Fruit fly (Drosophila melanogaster) whole organism, embryonic: Measurements from ENCODE around the gene Prp16.

Experiments used
- Adf1 ChIP-seq: fragments of 200-800 bp; sonication (Bioruptor generic); IDR thresholded peaks from 2 replicates; pipeline ENCODE4 v1.3.6; 2022; ENCODE audit warnings: missing biosample characterization, missing genetic modification characterization
- Bgb ChIP-seq: fragments of 200-800 bp; sonication (Bioruptor generic); IDR thresholded peaks from 2 replicates; pipeline ENCODE4 v1.3.6; 2022; ENCODE audit warnings: missing biosample characterization, missing genetic modification characterization; ENCODE audit not compliant: partially characterized antibody
- Blimp-1 ChIP-seq: fragments of 200-800 bp; sonication (Bioruptor generic); optimal IDR thresholded peaks from 3 replicates; lab custom pipeline; 2018; ENCODE audit warnings: missing biosample characterization, missing genetic modification characterization, mild to moderate bottlenecking, moderate library complexity, missing genetic modification reagents
- C15 ChIP-seq: fragments of 200-800 bp; sonication (Bioruptor generic); IDR thresholded peaks from 3 replicates; pipeline ENCODE4 v1.3.6; 2022; ENCODE audit warnings: missing biosample characterization, missing genetic modification characterization
- CG10209 ChIP-seq: fragments of 200-800 bp; sonication (Bioruptor generic); optimal IDR thresholded peaks from 3 replicates; lab custom pipeline; 2017; ENCODE audit warnings: missing biosample characterization, mild to moderate bottlenecking, missing genetic modification characterization, missing genetic modification reagents
- CG10321 ChIP-seq: fragments of 200-800 bp; sonication (Bioruptor generic); IDR thresholded peaks from 2 replicates; pipeline ENCODE4 v1.3.6; 2022; ENCODE audit warnings: missing biosample characterization, missing genetic modification characterization
- CG11398 ChIP-seq: fragments of 200-800 bp; sonication (Bioruptor generic); optimal IDR thresholded peaks from 2 replicates; lab custom pipeline; 2016; ENCODE audit warnings: missing biosample characterization, missing genetic modification characterization
- CG11456 ChIP-seq: fragments of 200-800 bp; sonication (Bioruptor generic); IDR thresholded peaks from 3 replicates; pipeline ENCODE4 v1.3.6; 2022; ENCODE audit warnings: missing biosample characterization, missing genetic modification characterization
- CG11723 ChIP-seq: fragments of 200-800 bp; sonication (Bioruptor generic); optimal IDR thresholded peaks from 2 replicates; lab custom pipeline; 2017; ENCODE audit warnings: missing biosample characterization, mild to moderate bottlenecking, missing genetic modification characterization
- CG1602 ChIP-seq: fragments of 200-800 bp; sonication (Bioruptor generic); optimal IDR thresholded peaks from 3 replicates; lab custom pipeline; 2016; ENCODE audit warnings: missing biosample characterization, missing genetic modification characterization
- CG17328 ChIP-seq: fragments of 200-800 bp; sonication (Bioruptor generic); IDR thresholded peaks from 2 replicates; pipeline ENCODE4 v1.3.6; 2022; ENCODE audit warnings: missing biosample characterization, missing genetic modification characterization
- CG18619 ChIP-seq: fragments of 200-800 bp; sonication (Bioruptor generic); optimal IDR thresholded peaks from 3 replicates; lab custom pipeline; 2017; ENCODE audit warnings: missing biosample characterization, mild to moderate bottlenecking, missing genetic modification characterization
- CG30020 ChIP-seq: fragments of 200-800 bp; optimal IDR thresholded peaks from 2 replicates; lab custom pipeline; 2019; ENCODE audit warnings: missing biosample characterization, mild to moderate bottlenecking, missing genetic modification characterization, moderate library complexity
- CG32532 ChIP-seq: fragments of 200-800 bp; sonication (Bioruptor generic); IDR thresholded peaks from 2 replicates; pipeline ENCODE4 v1.3.6; 2022; ENCODE audit warnings: missing biosample characterization, missing genetic modification characterization
- CG3407 ChIP-seq: fragments of 200-800 bp; sonication (Bioruptor generic); optimal IDR thresholded peaks from 2 replicates; lab custom pipeline; 2018; ENCODE audit warnings: missing biosample characterization, mild to moderate bottlenecking, missing genetic modification characterization
- CG34224 ChIP-seq: fragments of 200-800 bp; sonication (Bioruptor generic); IDR thresholded peaks from 3 replicates; pipeline ENCODE4 v1.3.6; 2022; ENCODE audit warnings: missing biosample characterization, missing genetic modification characterization; ENCODE audit not compliant: partially characterized antibody
- CG4854 ChIP-seq: fragments of 200-800 bp; sonication (Bioruptor generic); optimal IDR thresholded peaks from 2 replicates; lab custom pipeline; 2016; ENCODE audit warnings: missing biosample characterization, missing genetic modification characterization, inconsistent platforms
- CG7357 ChIP-seq: fragments of 200-800 bp; sonication (Bioruptor generic); IDR thresholded peaks from 3 replicates; pipeline ENCODE4 v1.3.6; 2022; ENCODE audit warnings: missing biosample characterization, missing genetic modification characterization
- CG8388 ChIP-seq: fragments of 200-800 bp; sonication (Bioruptor generic); optimal IDR thresholded peaks from 2 replicates; lab custom pipeline; 2019; ENCODE audit warnings: missing biosample characterization, mild to moderate bottlenecking, missing genetic modification characterization, moderate library complexity
- Dek ChIP-seq: fragments of 200-800 bp; sonication (Bioruptor generic); optimal IDR thresholded peaks from 3 replicates; lab custom pipeline; 2019; ENCODE audit warnings: missing biosample characterization, mild to moderate bottlenecking, missing genetic modification characterization, moderate library complexity
- HLHmδ ChIP-seq: fragments of 200-800 bp; sonication (Bioruptor generic); optimal IDR thresholded peaks from 2 replicates; lab custom pipeline; 2018; ENCODE audit warnings: missing biosample characterization, mild to moderate bottlenecking, missing genetic modification characterization, moderate library complexity
- MBD-R2 ChIP-seq: fragments of 200-800 bp; sonication (Bioruptor generic); IDR thresholded peaks from 2 replicates; pipeline ENCODE4 v1.3.6; 2022; ENCODE audit warnings: missing biosample characterization, missing genetic modification characterization
- Opbp ChIP-seq: fragments of 200-800 bp; sonication (Bioruptor generic); IDR thresholded peaks from 3 replicates; pipeline ENCODE4 v1.3.6; 2022; ENCODE audit warnings: missing biosample characterization, missing genetic modification characterization; ENCODE audit not compliant: partially characterized antibody
- Tbp ChIP-seq: fragments of >200 bp; optimal IDR thresholded peaks from 2 replicates; lab custom pipeline; 2018; ENCODE audit warnings: missing biosample characterization, missing genetic modification characterization
- abd-A ChIP-seq: fragments of 200-800 bp; sonication (Bioruptor generic); optimal IDR thresholded peaks from 3 replicates; lab custom pipeline; 2019; ENCODE audit warnings: missing biosample characterization, mild to moderate bottlenecking, missing genetic modification characterization, moderate library complexity
- ara ChIP-seq: fragments of 200-800 bp; sonication (Bioruptor generic); IDR thresholded peaks from 2 replicates; pipeline ENCODE4 v1.3.6; 2022; ENCODE audit warnings: missing biosample characterization, missing genetic modification characterization
- bowl ChIP-seq: fragments of 200-800 bp; sonication (Bioruptor generic); IDR thresholded peaks from 2 replicates; pipeline ENCODE4 v1.3.6; 2022; ENCODE audit warnings: missing biosample characterization, missing genetic modification characterization
- cato ChIP-seq: fragments of 200-800 bp; sonication (Bioruptor generic); optimal IDR thresholded peaks from 2 replicates; lab custom pipeline; 2016; ENCODE audit warnings: missing biosample characterization, missing genetic modification characterization, borderline replicate concordance
- croc ChIP-seq: fragments of 200-800 bp; sonication (Bioruptor generic); conservative IDR thresholded peaks from 3 replicates; pipeline ENCODE4 v1.3.6; 2022; ENCODE audit warnings: missing biosample characterization, missing genetic modification characterization
- dan ChIP-seq: fragments of 200-800 bp; sonication (Bioruptor generic); IDR thresholded peaks from 2 replicates; pipeline ENCODE4 v1.3.6; 2022; ENCODE audit warnings: missing biosample characterization, missing genetic modification characterization
- emc ChIP-seq: fragments of 200-800 bp; sonication (Bioruptor generic); optimal IDR thresholded peaks from 2 replicates; lab custom pipeline; 2016; ENCODE audit warnings: missing biosample characterization, missing genetic modification characterization
- gcm ChIP-seq: fragments of 200-800 bp; sonication (Bioruptor generic); optimal IDR thresholded peaks from 2 replicates; lab custom pipeline; 2019; ENCODE audit warnings: missing biosample characterization, mild to moderate bottlenecking, missing genetic modification characterization, moderate library complexity
- gem ChIP-seq: fragments of 200-800 bp; sonication (Bioruptor generic); optimal IDR thresholded peaks from 2 replicates; lab custom pipeline; 2019; ENCODE audit warnings: missing biosample characterization, mild to moderate bottlenecking, missing genetic modification characterization, moderate library complexity
- luna ChIP-seq: fragments of 200-800 bp; sonication (Bioruptor generic); optimal IDR thresholded peaks from 2 replicates; lab custom pipeline; 2016; ENCODE audit warnings: missing biosample characterization, missing genetic modification characterization
- maf-S ChIP-seq: fragments of 200-800 bp; sonication (Bioruptor generic); optimal IDR thresholded peaks from 2 replicates; lab custom pipeline; 2016; ENCODE audit warnings: missing biosample characterization, missing genetic modification characterization
- oc ChIP-seq: fragments of 200-800 bp; sonication (Bioruptor generic); optimal IDR thresholded peaks from 2 replicates; lab custom pipeline; 2018; ENCODE audit warnings: missing biosample characterization, mild to moderate bottlenecking, missing genetic modification characterization, moderate library complexity
- phol ChIP-seq: fragments of 200-800 bp; sonication (Bioruptor generic); optimal IDR thresholded peaks from 3 replicates; lab custom pipeline; 2018; ENCODE audit warnings: missing biosample characterization, mild to moderate bottlenecking, missing genetic modification characterization, moderate library complexity
- pum ChIP-seq: fragments of 200-800 bp; sonication (Bioruptor generic); optimal IDR thresholded peaks from 2 replicates; lab custom pipeline; 2016; ENCODE audit warnings: missing biosample characterization, missing genetic modification characterization
- sd ChIP-seq: fragments of 200-800 bp; sonication (Bioruptor generic); optimal IDR thresholded peaks from 3 replicates; lab custom pipeline; 2018; ENCODE audit warnings: missing biosample characterization, mild to moderate bottlenecking, missing genetic modification characterization, moderate library complexity
- seq ChIP-seq: fragments of 200-800 bp; sonication (Bioruptor generic); IDR thresholded peaks from 2 replicates; pipeline ENCODE4 v1.3.6; 2022; ENCODE audit warnings: missing biosample characterization, missing genetic modification characterization
- sisA ChIP-seq: fragments of 200-800 bp; sonication (Bioruptor generic); IDR thresholded peaks from 2 replicates; pipeline ENCODE4 v1.3.6; 2022; ENCODE audit warnings: missing biosample characterization, missing genetic modification characterization
- sqz ChIP-seq: fragments of 200-800 bp; sonication (Bioruptor generic); optimal IDR thresholded peaks from 3 replicates; lab custom pipeline; 2018; ENCODE audit warnings: missing biosample characterization, mild to moderate bottlenecking, missing genetic modification characterization
- tin ChIP-seq: fragments of 200-800 bp; sonication (Bioruptor generic); optimal IDR thresholded peaks from 3 replicates; lab custom pipeline; 2016; ENCODE audit warnings: missing biosample characterization, missing genetic modification characterization
- tio ChIP-seq: fragments of 200-800 bp; sonication (Bioruptor generic); optimal IDR thresholded peaks from 2 replicates; lab custom pipeline; 2017; ENCODE audit warnings: missing biosample characterization, missing genetic modification characterization, inconsistent platforms
- trem ChIP-seq: fragments of 200-800 bp; optimal IDR thresholded peaks from 3 replicates; lab custom pipeline; 2019; ENCODE audit warnings: missing biosample characterization, mild to moderate bottlenecking, missing genetic modification characterization, moderate library complexity
- unpg ChIP-seq: fragments of 200-800 bp; sonication (Bioruptor generic); optimal IDR thresholded peaks from 3 replicates; lab custom pipeline; 2018; ENCODE audit warnings: missing biosample characterization, mild to moderate bottlenecking, missing genetic modification characterization, moderate library complexity
- vfl ChIP-seq: fragments of 200-800 bp; sonication (Bioruptor generic); optimal IDR thresholded peaks from 2 replicates; lab custom pipeline; 2016; ENCODE audit warnings: missing biosample characterization, missing genetic modification characterization
- zen2 ChIP-seq: fragments of 200-800 bp; sonication (Bioruptor generic); IDR thresholded peaks from 3 replicates; pipeline ENCODE4 v1.3.6; 2022; ENCODE audit warnings: missing biosample characterization, missing genetic modification characterization; ENCODE audit not compliant: partially characterized antibody
- zfh2 ChIP-seq: fragments of 200-800 bp; sonication (Bioruptor generic); optimal IDR thresholded peaks from 2 replicates; lab custom pipeline; 2016; ENCODE audit warnings: missing biosample characterization, missing genetic modification characterization

Gene Prp16

dm6 chrX:14247035-14247786, 46.0 kb downstream of the Prp16 start, which contains the start of gene mud (continued):
- TF ChIP-seq C15 (GFP tag; lab: Robert Waterston, UW) (no peak), HLHmδ (GFP tag; lab: Kevin White, UChicago) (no peak), Opbp (GFP tag; lab: Robert Waterston, UW) (peak; percentile 69; the same call in 2 of the 3 replicates), CG30020 (tag; lab: Kevin White, UChicago) (peak; percentile 90), oc (tag; lab: Kevin White, UChicago) (no peak), tio (GFP tag; lab: Kevin White, UChicago) (peak; percentile 21), luna (no peak), emc (no peak), sqz (GFP tag; lab: Kevin White, UChicago) (no peak), maf-S (GFP tag; lab: Kevin White, UChicago) (no peak), Dek (tag; lab: Kevin White, UChicago) (no peak), unpg (GFP tag; lab: Kevin White, UChicago) (no peak), CG11456 (peak; percentile 52; the same call in 1 of the 3 replicates), pum (GFP tag; lab: Kevin White, UChicago) (no peak), bowl (GFP tag; lab: Robert Waterston, UW) (no peak), phol (peak; percentile 79), croc (GFP tag; lab: Robert Waterston, UW) (no peak), CG7357 (peak; percentile 98), CG4854 (GFP tag; lab: Kevin White, UChicago) (no peak), CG32532 (GFP tag; lab: Robert Waterston, UW) (peak; percentile 48), vfl (no peak), Tbp (GFP tag; lab: Kevin White, UChicago) (no peak), MBD-R2 (GFP tag; lab: Robert Waterston, UW) (peak; percentile 26), CG18619 (GFP tag; lab: Kevin White, UChicago) (peak; percentile 12), CG11723 (GFP tag; lab: Kevin White, UChicago) (no peak), Adf1 (GFP tag; lab: Robert Waterston, UW) (0 out of 2 replicates have a peak, but pooled peaks have one; percentile 21), gcm (GFP tag; lab: Kevin White, UChicago) (no peak), CG10209 (GFP tag; lab: Kevin White, UChicago) (peak; percentile 44), trem (tag; lab: Kevin White, UChicago) (peak; percentile 66), CG8388 (GFP tag; lab: Kevin White, UChicago) (peak; percentile 21), tin (GFP tag; lab: Kevin White, UChicago) (peak; percentile 6), CG11398 (GFP tag; lab: Kevin White, UChicago) (no peak), gem (tag; lab: Kevin White, UChicago) (no peak), sd (no peak), ara (GFP tag; lab: Robert Waterston, UW) (no peak), seq (no peak), CG34224 (GFP tag; lab: Robert Waterston, UW) (0 out of 3 replicates have a peak, but pooled peaks have one; percentile 48), CG17328 (no peak), CG3407 (GFP tag; lab: Kevin White, UChicago) (no peak), CG1602 (GFP tag; lab: Kevin White, UChicago) (no peak), zfh2 (GFP tag; lab: Kevin White, UChicago) (peak; percentile 20), CG10321 (GFP tag; lab: Robert Waterston, UW) (no peak), sisA (GFP tag; lab: Robert Waterston, UW) (0 out of 2 replicates have a peak, but pooled peaks have one; percentile 30), cato (GFP tag; lab: Kevin White, UChicago) (peak; percentile 19), zen2 (0 out of 3 replicates have a peak, but pooled peaks have one; percentile 13), dan (no peak), Blimp-1 (GFP tag; lab: Kevin White, UChicago) (no peak), Bgb (peak; percentile 84), abd-A (tag; lab: Kevin White, UChicago) (no peak)
